Worm (Caenorhabditis elegans): ENCODE data around the gene btb-4.
"Not testable (repeated sequence)": the region's sequence is repeated elsewhere in the genome, so short reads cannot be mapped to it uniquely, and the experiment has no call there.

The btb-4 gene

DNA sequence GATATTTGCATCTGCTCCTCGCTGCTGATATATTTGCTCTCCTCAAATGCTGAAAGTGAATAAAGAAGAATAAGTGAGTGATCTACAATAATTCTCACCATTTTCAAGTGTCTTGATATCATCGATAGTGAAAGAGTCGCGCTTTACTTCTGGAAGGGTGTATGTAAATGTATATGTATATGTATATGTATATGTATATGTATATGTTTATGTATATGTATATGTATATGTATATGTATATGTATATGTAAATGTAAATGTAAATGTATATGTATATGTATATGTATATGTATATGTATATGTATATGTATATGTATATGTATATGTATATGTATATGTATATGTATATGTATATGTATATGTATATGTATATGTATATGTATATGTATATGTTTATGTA lies 31.4 kb upstream of the btb-4 start, which contains the start of gene ceh-84:
Gene ceh-84 (minus strand): TSS at position 101 of the 400 bp plus-strand sequence.
- not testable (repeated sequence) for TF ChIP-seq mxl-1 (tag; optimal IDR thresholded peaks at IDR 0.05); madf-8 (GFP tag; conservative IDR thresholded peaks at IDR 0.05); nfya-1 (tag; optimal IDR thresholded peaks at IDR 0.05; ENCODE audit: borderline replicate concordance, insufficient read depth)

DNA sequence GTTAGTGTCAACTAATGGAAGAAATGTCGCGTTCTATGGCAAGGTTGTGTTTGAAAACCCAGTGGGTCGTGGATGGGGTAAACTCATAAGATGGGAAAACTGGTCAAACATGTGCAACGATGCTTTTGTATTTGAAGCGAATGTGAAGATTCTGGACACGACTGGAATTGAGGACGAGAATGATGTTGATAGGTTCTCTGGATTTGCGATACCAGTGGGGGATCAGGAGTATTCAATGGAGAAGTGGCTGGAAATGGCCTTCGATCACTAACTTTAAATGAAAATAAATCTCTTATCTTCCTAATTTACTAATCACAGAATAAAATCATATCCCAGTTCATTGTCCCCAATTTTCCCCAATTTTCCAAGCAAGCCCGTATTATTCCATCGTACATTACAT lies 20.9 kb upstream of the btb-4 start:
- TF ChIP-seq ceh-58 (GFP tag; IDR thresholded peaks at IDR 0.05) (no peak), lin-54 (GFP tag; optimal IDR thresholded peaks at IDR 0.05) (no peak)

DNA sequence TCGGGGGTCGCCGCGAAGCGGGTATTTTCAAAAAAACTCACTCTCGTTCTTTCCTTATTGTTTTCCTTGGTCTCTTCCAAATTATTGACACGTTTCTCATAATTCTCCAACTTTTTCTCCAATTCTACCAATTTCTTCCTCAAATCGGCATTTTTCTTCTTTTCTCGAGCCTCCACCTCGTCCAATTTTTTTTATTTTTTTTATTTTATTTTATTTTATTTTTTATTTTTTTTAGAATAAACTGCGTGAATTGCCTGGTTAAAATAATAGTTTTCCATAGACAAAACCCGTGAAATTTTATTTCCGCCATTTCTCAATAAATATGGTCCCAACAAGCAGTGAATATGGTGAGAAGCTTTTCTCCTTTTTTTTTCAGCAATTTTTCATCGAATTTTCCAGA lies 19.4 kb upstream of the btb-4 start, which contains the start of gene F59H6.15:
Gene F59H6.15 (plus strand): TSS at position 301 of the 400 bp plus-strand sequence.
- TF ChIP-seq him-1 (tag; optimal IDR thresholded peaks at IDR 0.05) = no peak
- TF ChIP-seq ceh-58 (GFP tag; IDR thresholded peaks at IDR 0.05) = no peak
- TF ChIP-seq B0035.1 (tag; optimal IDR thresholded peaks at IDR 0.05) = no peak
- no peak for TF ChIP-seq tbp1 (GFP tag; optimal IDR thresholded peaks at IDR 0.05)
- TF ChIP-seq xnd-1 (tag; optimal IDR thresholded peaks at IDR 0.05) = no peak
- TF ChIP-seq F33H1.4 (GFP tag; IDR thresholded peaks at IDR 0.05) = no peak
- TF ChIP-seq gei-17 (GFP tag; optimal IDR thresholded peaks at IDR 0.05) = no peak
- no peak for TF ChIP-seq zfh-2 (GFP tag; conservative IDR thresholded peaks at IDR 0.05)
- TF ChIP-seq rec-8 (tag; optimal IDR thresholded peaks at IDR 0.05) = no peak
- no peak for TF ChIP-seq D2030.7 (GFP tag; IDR thresholded peaks at IDR 0.05)
- no peak for TF ChIP-seq T07F8.4 (tag; optimal IDR thresholded peaks at IDR 0.05)
- TF ChIP-seq attf-3 (GFP tag; conservative IDR thresholded peaks at IDR 0.05) = no peak
- no peak for TF ChIP-seq B0261.1 (tag; optimal IDR thresholded peaks at IDR 0.05)
- TF ChIP-seq Y53F4B.3 (GFP tag; IDR thresholded peaks at IDR 0.05) = no peak

DNA sequence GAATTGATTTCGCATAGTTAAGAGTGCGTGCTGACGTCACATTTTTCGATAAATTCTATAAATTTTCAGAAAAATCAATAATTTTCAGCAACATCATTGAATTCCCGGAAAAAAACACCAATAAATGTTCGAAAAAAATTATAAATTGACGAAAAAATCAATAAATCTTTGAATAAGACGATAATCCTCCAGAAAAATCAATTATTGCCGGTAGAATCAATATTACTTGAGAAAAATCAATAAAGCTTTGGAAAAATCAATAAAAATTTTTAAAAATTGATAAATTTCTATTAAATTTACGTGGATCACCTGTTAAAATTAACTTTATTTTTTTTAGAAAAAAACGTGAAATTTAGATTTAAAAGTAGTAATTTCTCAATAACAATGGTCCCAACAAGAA lies 18.3 kb upstream of the btb-4 start:
- TF ChIP-seq D2030.7 (GFP tag; IDR thresholded peaks at IDR 0.05) = no peak
- no peak for TF ChIP-seq aptf-3 (GFP tag; IDR thresholded peaks at IDR 0.05)
- no peak for TF ChIP-seq ets-4 (GFP tag; optimal IDR thresholded peaks at IDR 0.05)

DNA sequence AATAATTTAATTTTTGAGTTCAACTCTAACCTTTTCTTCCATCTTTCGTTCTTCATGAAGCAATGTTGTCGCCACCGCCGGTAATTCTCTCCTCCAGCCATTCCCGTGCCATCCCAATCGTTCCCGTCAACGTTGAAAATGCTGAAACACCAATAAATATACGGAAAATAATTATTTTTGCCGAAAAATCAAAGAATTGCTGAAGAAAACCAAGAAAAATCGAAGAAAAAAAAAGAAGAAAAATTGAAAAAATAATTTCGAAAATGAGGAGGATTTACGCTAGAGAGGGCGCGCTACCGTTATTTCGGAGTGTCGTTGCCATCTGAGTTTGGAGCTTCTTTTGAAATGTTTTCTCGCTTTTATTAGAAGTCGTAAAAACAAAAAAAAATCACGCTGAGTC lies 8.6 kb upstream of the btb-4 start, which contains the start of gene cya-2:
Gene cya-2 (minus strand): TSS at position 101 of the 400 bp plus-strand sequence.
- not testable (repeated sequence) for TF ChIP-seq mxl-1 (tag; optimal IDR thresholded peaks at IDR 0.05); pbrm-1 (GFP tag; IDR thresholded peaks at IDR 0.05); snpc-4 (GFP tag; optimal IDR thresholded peaks at IDR 0.05); snpc-4 (tag; optimal IDR thresholded peaks at IDR 0.05)

DNA sequence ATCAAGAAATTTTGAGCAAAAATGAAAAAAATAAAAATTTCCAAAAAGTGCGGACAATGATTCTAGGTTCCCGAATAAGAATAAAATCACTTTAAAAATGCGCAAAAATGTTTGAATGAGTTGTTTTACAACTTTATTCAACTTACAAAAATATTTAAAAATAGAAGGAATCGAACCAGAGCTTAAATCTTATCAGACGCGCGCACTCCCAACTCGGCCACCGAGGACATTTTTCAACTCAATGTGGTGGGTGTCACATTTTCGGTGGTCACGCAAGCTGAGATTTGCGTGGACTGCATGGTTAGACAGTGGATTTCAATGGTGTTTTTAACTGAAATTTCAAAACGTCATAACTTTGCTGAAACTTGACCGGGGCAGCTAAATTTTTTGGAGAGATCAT lies 7.5 kb upstream of the btb-4 start:
- TF ChIP-seq rpc-1 (optimal IDR thresholded peaks at IDR 0.05) = not testable (repeated sequence)
- TF ChIP-seq rpc-1 (tag; optimal IDR thresholded peaks at IDR 0.05) (peak; percentile 28), lin-26 (GFP tag; IDR thresholded peaks at IDR 0.05) (peak; percentile 62; the same call in 1 of the 2 replicates), tbp1 (GFP tag; optimal IDR thresholded peaks at IDR 0.05) (peak; percentile 65)

DNA sequence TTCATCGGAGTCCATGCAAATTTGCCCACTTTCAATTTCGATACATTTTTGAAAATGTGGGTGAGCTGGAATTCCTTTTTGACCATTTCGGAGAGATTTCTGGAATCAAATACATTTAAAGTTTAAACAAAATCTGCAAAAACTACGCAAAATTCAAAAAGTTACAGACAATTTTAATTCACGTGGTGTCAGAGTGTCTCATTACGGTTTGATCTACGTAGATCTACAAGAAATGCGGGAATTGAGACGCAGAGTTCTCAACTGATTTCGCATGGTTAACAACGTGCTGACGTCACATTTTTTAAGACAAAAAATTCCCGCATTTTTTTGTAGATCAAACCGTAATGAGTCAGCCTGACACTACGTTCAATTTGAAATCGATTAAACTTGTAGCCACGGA lies 5.6 kb upstream of the btb-4 start, which contains the start of gene bath-21:
Gene bath-21 (minus strand): TSS at position 101 of the 400 bp plus-strand sequence.
- TF ChIP-seq aptf-3 (GFP tag; IDR thresholded peaks at IDR 0.05) = no peak
- TF ChIP-seq bed-2 (GFP tag; IDR thresholded peaks at IDR 0.05) = no peak
- TF ChIP-seq ztf-28 (GFP tag; IDR thresholded peaks at IDR 0.05) = no peak
- TF ChIP-seq F33H1.4 (GFP tag; IDR thresholded peaks at IDR 0.05) = no peak
- TF ChIP-seq lsl-1 (GFP tag; optimal IDR thresholded peaks at IDR 0.05) = no peak
- no peak for TF ChIP-seq gei-17 (GFP tag; optimal IDR thresholded peaks at IDR 0.05)
- TF ChIP-seq aptf-2 (GFP tag; conservative IDR thresholded peaks at IDR 0.05) = no peak
- TF ChIP-seq nhr-120 (GFP tag; IDR thresholded peaks at IDR 0.05) = no peak
- TF ChIP-seq pbrm-1 (GFP tag; IDR thresholded peaks at IDR 0.05) = no peak
- TF ChIP-seq lin-26 (GFP tag; IDR thresholded peaks at IDR 0.05) = no peak
- TF ChIP-seq sdz-38 (tag; optimal IDR thresholded peaks at IDR 0.05) = no peak
- no peak for TF ChIP-seq madf-3 (GFP tag; IDR thresholded peaks at IDR 0.05)
- no peak for TF ChIP-seq ztf-26 (tag; optimal IDR thresholded peaks at IDR 0.05)
- no peak for TF ChIP-seq T07F8.4 (tag; optimal IDR thresholded peaks at IDR 0.05)
- TF ChIP-seq K11D2.4 (GFP tag; IDR thresholded peaks at IDR 0.05) = no peak
